Fruit fly (Drosophila melanogaster) whole organism, prepupa: Measurements from ENCODE around the gene CG12992.

Experiments used
- CG10669 ChIP-seq: fragments of 200-800 bp; sonication (Bioruptor generic); optimal IDR thresholded peaks from 3 replicates; lab custom pipeline; 2018; ENCODE audit warnings: missing biosample characterization, mild to moderate bottlenecking, missing genetic modification characterization, moderate library complexity
- CG3032 ChIP-seq: fragments of 200-800 bp; optimal IDR thresholded peaks from 2 replicates; lab custom pipeline; 2019; ENCODE audit warnings: missing biosample characterization, mild to moderate bottlenecking, missing genetic modification characterization, moderate library complexity
- CG3919 ChIP-seq: fragments of 200-800 bp; sonication (Bioruptor generic); optimal IDR thresholded peaks from 3 replicates; lab custom pipeline; 2016; ENCODE audit warnings: missing biosample characterization, missing genetic modification characterization
- CG6808 ChIP-seq: fragments of 200-800 bp; sonication (Bioruptor generic); optimal IDR thresholded peaks from 3 replicates; lab custom pipeline; 2017; ENCODE audit warnings: missing biosample characterization, missing genetic modification characterization, mild to moderate bottlenecking, moderate library complexity, missing genetic modification reagents
- Smox ChIP-seq: fragments of 200-800 bp; sonication (Bioruptor generic); optimal IDR thresholded peaks from 3 replicates; lab custom pipeline; 2016; ENCODE audit warnings: missing biosample characterization, missing genetic modification characterization
- eg ChIP-seq: fragments of 200-800 bp; sonication (Bioruptor generic); IDR thresholded peaks from 3 replicates; pipeline ENCODE4 v1.3.6; 2022; ENCODE audit warnings: missing biosample characterization, missing genetic modification characterization
- lz ChIP-seq: fragments of 200-800 bp; sonication (Bioruptor generic); optimal IDR thresholded peaks from 3 replicates; lab custom pipeline; 2016; ENCODE audit warnings: missing biosample characterization, missing genetic modification characterization
- spab ChIP-seq: fragments of 200-800 bp; sonication (Bioruptor generic); optimal IDR thresholded peaks from 2 replicates; lab custom pipeline; 2017; ENCODE audit warnings: missing biosample characterization, mild to moderate bottlenecking, missing genetic modification characterization, missing genetic modification reagents

- TF ChIP-seq spab (GFP tag; lab: Kevin White, UChicago) (no peak), CG3032 (tag; lab: Kevin White, UChicago) (no peak), Smox (no peak), lz (no peak), CG3919 (no peak), CG10669 (GFP tag; lab: Kevin White, UChicago) (no peak), eg (no peak), CG6808 (no peak)
Observed at dm6 chrX:17602466-17602865, 13.8 kb downstream of the CG12992 start.
